Worm (Caenorhabditis elegans) whole organism, late embryonic: ENCODE results near the gene trf-1.

Experiments
- ama-1 ChIP-seq: fragments of 150-350 bp; optimal IDR thresholded peaks from 2 replicates; lab custom pipeline; 2014
- ceh-2 ChIP-seq: sonication (generic microtip); optimal IDR thresholded peaks from 2 replicates; lab custom pipeline; 2016; ENCODE audit warnings: missing genotype, missing genetic modification characterization, missing compliant biosample characterization
- ceh-34 ChIP-seq: sonication (generic microtip); optimal IDR thresholded peaks from 2 replicates; lab custom pipeline; 2016; ENCODE audit warnings: mild to moderate bottlenecking, missing genetic modification characterization, missing compliant biosample characterization
- ceh-45 ChIP-seq: fragments of 200-800 bp; sonication (Bioruptor generic); IDR thresholded peaks from 2 replicates; pipeline ENCODE4 v1.3.6; 2022; ENCODE audit warnings: missing genetic modification reagents, missing genetic modification characterization, missing compliant biosample characterization
- dve-1 ChIP-seq: sonication (generic microtip); optimal IDR thresholded peaks from 2 replicates; lab custom pipeline; 2017; ENCODE audit warnings: antibody characterized with exemption, mild to moderate bottlenecking, missing genetic modification characterization, missing compliant biosample characterization
- fax-1 ChIP-seq: sonication (generic microtip); optimal IDR thresholded peaks from 2 replicates; lab custom pipeline; 2016; ENCODE audit warnings: missing genotype, missing genetic modification characterization, missing compliant biosample characterization
- fkh-6 ChIP-seq: sonication (generic microtip); optimal IDR thresholded peaks from 2 replicates; lab custom pipeline; 2016; ENCODE audit warnings: missing genetic modification characterization, missing compliant biosample characterization
- hlh-30 ChIP-seq: sonication (generic microtip); optimal IDR thresholded peaks from 2 replicates; lab custom pipeline; 2017; ENCODE audit warnings: antibody characterized with exemption, missing genetic modification characterization, missing compliant biosample characterization; ENCODE audit not compliant: insufficient read depth
- lim-6 ChIP-seq: sonication (generic microtip); optimal IDR thresholded peaks from 2 replicates; lab custom pipeline; 2016; ENCODE audit warnings: missing genetic modification characterization, missing compliant biosample characterization
- nfya-1 ChIP-seq: sonication (generic microtip); optimal IDR thresholded peaks from 2 replicates; lab custom pipeline; 2017; ENCODE audit warnings: missing genetic modification characterization, mild to moderate bottlenecking, missing compliant biosample characterization, antibody characterized with exemption, moderate library complexity
- pag-3 ChIP-seq: sonication (generic microtip); optimal IDR thresholded peaks from 2 replicates; lab custom pipeline; 2016; ENCODE audit warnings: missing compliant biosample characterization, missing genetic modification characterization, borderline replicate concordance
- zip-5 ChIP-seq: sonication (generic microtip); optimal IDR thresholded peaks from 2 replicates; lab custom pipeline; 2016; ENCODE audit warnings: missing genetic modification characterization, missing compliant biosample characterization

DNA sequence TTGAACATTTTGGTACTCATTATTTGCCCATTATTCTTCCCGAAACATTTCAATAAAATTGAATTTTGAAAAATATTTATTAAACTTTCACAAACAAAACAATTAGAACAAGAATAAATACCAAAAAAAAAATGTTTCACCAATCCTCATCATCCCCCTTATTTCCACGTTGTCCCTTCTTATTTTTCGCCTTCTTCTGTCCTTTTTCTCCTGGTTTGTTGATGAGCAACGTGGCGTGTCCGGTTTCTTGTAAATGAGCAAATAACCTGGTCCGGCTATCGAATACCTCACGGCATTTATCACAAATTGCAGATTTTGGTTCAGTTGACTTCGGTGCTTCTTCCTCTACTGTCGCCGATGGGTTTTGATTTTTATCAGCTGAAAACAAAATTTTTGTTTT, 39.5 kb upstream of the trf-1 start:
- TF ChIP-seq hlh-30 (tag; lab: Kevin White, UChicago) (no peak), fkh-6 (tag; lab: Kevin White, UChicago) (no peak), ama-1 (lab: Kevin White, UChicago) (no peak), zip-5 (tag; lab: Kevin White, UChicago) (no peak), nfya-1 (tag; lab: Kevin White, UChicago) (no peak), ceh-45 (GFP tag; lab: Robert Waterston, UW) (no peak), dve-1 (tag; lab: Kevin White, UChicago) (no peak), pag-3 (tag; lab: Kevin White, UChicago) (no peak), ceh-2 (tag; lab: Kevin White, UChicago) (no peak), fax-1 (tag; lab: Kevin White, UChicago) (no peak), lim-6 (tag; lab: Kevin White, UChicago) (no peak), ceh-34 (tag; lab: Kevin White, UChicago) (no peak)
